Fruit fly (Drosophila melanogaster) S2 (cell line): Measurements from ENCODE around the gene CG31233.

ENCODE experiments used
- CG8478 ChIP-seq: fragments of >200 bp; optimal IDR thresholded peaks from 2 replicates; lab custom pipeline; 2018
- CTCF ChIP-seq, 2 experiments: fragments of >200 bp; optimal IDR thresholded peaks; 2 replicates each; lab custom pipeline; 2018

Gene CG31233

DNA sequence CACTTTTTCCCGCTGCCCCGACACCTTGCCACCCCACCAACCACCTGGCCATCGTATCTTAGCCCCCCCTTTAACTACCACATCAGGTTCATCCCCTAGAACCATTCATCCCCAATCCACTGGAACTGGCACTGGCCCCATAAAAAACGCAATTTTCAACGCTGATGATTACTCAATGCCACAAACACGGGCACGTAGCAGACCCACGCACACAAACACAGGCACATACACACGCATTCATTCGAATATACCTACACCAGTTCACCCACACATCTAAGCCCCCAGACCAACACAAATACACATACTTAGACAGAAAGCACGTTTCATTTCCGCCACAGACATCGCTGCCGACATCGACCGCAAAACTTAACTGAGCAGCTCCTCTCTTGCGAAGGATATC lies 44.1 kb downstream of the CG31233 start:
- TF ChIP-seq CTCF (optimal IDR thresholded peaks at IDR 0.05; lab: Kevin White, UChicago) (no peak), CG8478 (lab: Kevin White, UChicago) (no peak)
